Fruit fly (Drosophila melanogaster): ENCODE measurements around the gene CG46459.

dm6 chr3R:10655968-10656367 is 40.5 kb upstream of the CG46459 start:
- TF ChIP-seq psq (optimal IDR thresholded peaks at IDR 0.05) (no peak), ttk (optimal IDR thresholded peaks at IDR 0.05) (no peak)
